Fruit fly (Drosophila melanogaster) whole organism, embryonic: Measurements from ENCODE around the gene CG33669.

Experiments
- Antp ChIP-seq: fragments of 200-800 bp; sonication (Bioruptor generic); optimal IDR thresholded peaks from 3 replicates; lab custom pipeline; 2016; ENCODE audit warnings: missing biosample characterization, missing genetic modification characterization
- Awh ChIP-seq: fragments of 200-800 bp; sonication (Bioruptor generic); IDR thresholded peaks from 2 replicates; pipeline ENCODE4, ENCODE4 v1.3.6; 2022; ENCODE audit warnings: missing biosample characterization, missing genetic modification characterization
- CG1024 ChIP-seq: fragments of 200-800 bp; sonication (Bioruptor generic); IDR thresholded peaks from 2 replicates; pipeline ENCODE4 v1.3.6; 2022; ENCODE audit warnings: missing biosample characterization, missing genetic modification characterization
- CG10543 ChIP-seq: fragments of 200-800 bp; sonication (Bioruptor generic); optimal IDR thresholded peaks from 3 replicates; lab custom pipeline; 2017; ENCODE audit warnings: missing biosample characterization, mild to moderate bottlenecking, missing genetic modification characterization, moderate library complexity
- CG10565 ChIP-seq: fragments of 200-800 bp; sonication (Bioruptor generic); optimal IDR thresholded peaks from 3 replicates; lab custom pipeline; 2016; ENCODE audit warnings: missing biosample characterization, mild to moderate bottlenecking, missing genetic modification characterization
- CG11695 ChIP-seq: fragments of 200-800 bp; sonication (Bioruptor generic); IDR thresholded peaks from 3 replicates; pipeline ENCODE4 v1.3.6; 2022; ENCODE audit warnings: missing biosample characterization, missing genetic modification characterization
- CG11696 ChIP-seq: fragments of 200-800 bp; sonication (Bioruptor generic); IDR thresholded peaks from 2 replicates; pipeline ENCODE4 v1.3.6; 2022; ENCODE audit warnings: missing biosample characterization, missing genetic modification characterization
- CG12769 ChIP-seq: fragments of 200-800 bp; sonication (Bioruptor generic); optimal IDR thresholded peaks from 2 replicates; lab custom pipeline; 2019; ENCODE audit warnings: missing biosample characterization, mild to moderate bottlenecking, missing genetic modification characterization, moderate library complexity
- CG14014 ChIP-seq: fragments of 200-800 bp; sonication (Bioruptor generic); IDR thresholded peaks from 2 replicates; pipeline ENCODE4 v1.3.6; 2022; ENCODE audit warnings: missing biosample characterization, missing genetic modification characterization
- CG15011 ChIP-seq: fragments of 200-800 bp; sonication (Bioruptor generic); optimal IDR thresholded peaks from 3 replicates; lab custom pipeline; 2018; ENCODE audit warnings: missing biosample characterization, mild to moderate bottlenecking, missing genetic modification characterization
- CG15073 ChIP-seq: fragments of 200-800 bp; sonication (Bioruptor generic); optimal IDR thresholded peaks from 2 replicates; lab custom pipeline; 2016; ENCODE audit warnings: missing biosample characterization, missing genetic modification characterization
- CG16815 ChIP-seq: fragments of 200-800 bp; sonication (Bioruptor generic); optimal IDR thresholded peaks from 3 replicates; lab custom pipeline; 2017; ENCODE audit warnings: missing biosample characterization, mild to moderate bottlenecking, missing genetic modification characterization
- CG17359 ChIP-seq: fragments of 200-800 bp; sonication (Bioruptor generic); optimal IDR thresholded peaks from 3 replicates; lab custom pipeline; 2018; ENCODE audit warnings: missing biosample characterization, mild to moderate bottlenecking, missing genetic modification characterization, moderate library complexity
- CG17361 ChIP-seq: fragments of 200-800 bp; sonication (Bioruptor generic); IDR thresholded peaks from 3 replicates; pipeline ENCODE4 v1.3.6; 2022; ENCODE audit warnings: missing biosample characterization, missing genetic modification characterization
- CG2889 ChIP-seq: fragments of 200-800 bp; sonication (Bioruptor generic); IDR thresholded peaks from 3 replicates; pipeline ENCODE4 v1.3.6; 2022; ENCODE audit warnings: missing biosample characterization, missing genetic modification characterization
- CG32532 ChIP-seq: fragments of 200-800 bp; sonication (Bioruptor generic); IDR thresholded peaks from 2 replicates; pipeline ENCODE4 v1.3.6; 2022; ENCODE audit warnings: missing biosample characterization, missing genetic modification characterization
- CG3995 ChIP-seq: fragments of 200-800 bp; sonication (Bioruptor generic); optimal IDR thresholded peaks from 3 replicates; lab custom pipeline; 2016; ENCODE audit warnings: missing biosample characterization, missing genetic modification characterization
- CG6175 ChIP-seq: fragments of 200-800 bp; sonication (Bioruptor generic); IDR thresholded peaks from 3 replicates; pipeline ENCODE4 v1.3.6; 2022; ENCODE audit warnings: missing biosample characterization, missing genetic modification characterization
- CG6272 ChIP-seq: fragments of 200-800 bp; sonication (Bioruptor generic); IDR thresholded peaks from 2 replicates; pipeline ENCODE4 v1.3.6; 2022; ENCODE audit warnings: missing biosample characterization, missing genetic modification characterization
- CG6854 ChIP-seq: fragments of 200-800 bp; sonication (Bioruptor generic); optimal IDR thresholded peaks from 3 replicates; lab custom pipeline; 2017; ENCODE audit warnings: missing biosample characterization, mild to moderate bottlenecking, missing genetic modification characterization
- CHES-1-like ChIP-seq: fragments of 200-800 bp; sonication (Bioruptor generic); optimal IDR thresholded peaks from 2 replicates; lab custom pipeline; 2016; ENCODE audit warnings: missing biosample characterization, missing genetic modification characterization
- Dbx ChIP-seq: fragments of 200-800 bp; sonication (Bioruptor generic); IDR thresholded peaks from 3 replicates; pipeline ENCODE4 v1.3.6; 2022; ENCODE audit warnings: missing biosample characterization, missing genetic modification characterization
- Dek ChIP-seq: fragments of 200-800 bp; sonication (Bioruptor generic); optimal IDR thresholded peaks from 3 replicates; lab custom pipeline; 2019; ENCODE audit warnings: missing biosample characterization, mild to moderate bottlenecking, missing genetic modification characterization, moderate library complexity
- Ets97D ChIP-seq: fragments of 200-800 bp; sonication (Bioruptor generic); optimal IDR thresholded peaks from 3 replicates; lab custom pipeline; 2016; ENCODE audit warnings: missing biosample characterization, missing genetic modification characterization
- HLHmδ ChIP-seq: fragments of 200-800 bp; sonication (Bioruptor generic); optimal IDR thresholded peaks from 2 replicates; lab custom pipeline; 2018; ENCODE audit warnings: missing biosample characterization, mild to moderate bottlenecking, missing genetic modification characterization, moderate library complexity
- Nf-YB ChIP-seq: fragments of 200-800 bp; sonication (Bioruptor generic); optimal IDR thresholded peaks from 3 replicates; lab custom pipeline; 2019; ENCODE audit warnings: missing biosample characterization, mild to moderate bottlenecking, missing genetic modification characterization, moderate library complexity
- Opbp ChIP-seq: fragments of 200-800 bp; sonication (Bioruptor generic); IDR thresholded peaks from 3 replicates; pipeline ENCODE4 v1.3.6; 2022; ENCODE audit warnings: missing biosample characterization, missing genetic modification characterization; ENCODE audit not compliant: partially characterized antibody
- Stat92E ChIP-seq, 3 experiments: fragments of >200 bp in 2 of 3; fragments of 200-800 bp in 1 of 3; sonication (Bioruptor generic) in 1 of 3; optimal IDR thresholded peaks; 2 replicates each; lab custom pipeline; 2017 to 2019; ENCODE audit warnings: missing biosample characterization in 3 of 3, missing genetic modification characterization in 3 of 3, mild to moderate bottlenecking in 1 of 3, moderate library complexity in 1 of 3
- Xrp1 ChIP-seq: fragments of 200-800 bp; sonication (Bioruptor generic); IDR thresholded peaks from 2 replicates; pipeline ENCODE4 v1.3.6; 2022; ENCODE audit warnings: missing biosample characterization, missing genetic modification characterization
- bab2 ChIP-seq: fragments of 200-800 bp; sonication (Bioruptor generic); optimal IDR thresholded peaks from 2 replicates; lab custom pipeline; 2016; ENCODE audit warnings: missing biosample characterization, missing genetic modification characterization
- bigmax ChIP-seq: fragments of 200-800 bp; sonication (Bioruptor generic); optimal IDR thresholded peaks from 2 replicates; lab custom pipeline; 2018; ENCODE audit warnings: missing biosample characterization, mild to moderate bottlenecking, missing genetic modification characterization
- cas ChIP-seq: fragments of 200-800 bp; sonication (Bioruptor generic); IDR thresholded peaks from 2 replicates; pipeline ENCODE4 v1.3.6; 2022; ENCODE audit warnings: missing biosample characterization, missing genetic modification characterization
- chinmo ChIP-seq: fragments of 200-800 bp; sonication (Bioruptor generic); IDR thresholded peaks from 4 replicates; pipeline ENCODE4 v1.3.6; 2022; ENCODE audit warnings: missing biosample characterization, missing genetic modification characterization; ENCODE audit not compliant: partially characterized antibody
- chn ChIP-seq: fragments of 200-800 bp; sonication (Bioruptor generic); optimal IDR thresholded peaks from 2 replicates; lab custom pipeline; 2016; ENCODE audit warnings: missing biosample characterization, missing genetic modification characterization
- eve ChIP-seq, 2 experiments: fragments of >200 bp; optimal IDR thresholded peaks; 2 replicates each; lab custom pipeline; 2017; ENCODE audit warnings: missing biosample characterization in 2 of 2, missing genetic modification characterization in 2 of 2
- ewg ChIP-seq: fragments of 200-800 bp; sonication (Bioruptor generic); optimal IDR thresholded peaks from 3 replicates; lab custom pipeline; 2017; ENCODE audit warnings: mild to moderate bottlenecking, missing biosample characterization, missing genetic modification reagents, missing genetic modification characterization
- gt ChIP-seq: fragments of 200-800 bp; sonication (Bioruptor generic); IDR thresholded peaks from 2 replicates; pipeline ENCODE4 v1.3.6; 2022; ENCODE audit warnings: missing biosample characterization, missing genetic modification characterization
- hkb ChIP-seq, 2 experiments: fragments of 200-800 bp in 1 of 2; fragments of >200 bp in 1 of 2; sonication (Bioruptor generic) in 1 of 2; IDR thresholded peaks in 1 of 2; optimal IDR thresholded peaks in 1 of 2; 2 replicates each; pipeline versions ENCODE4 v1.3.6 to Lab custom; 2017 to 2022; ENCODE audit warnings: missing biosample characterization in 1 of 2, missing genetic modification characterization in 1 of 2
- insv ChIP-seq, 2 experiments: fragments of 200-800 bp; sonication (Bioruptor generic); optimal IDR thresholded peaks; 3 replicates each; lab custom pipeline; 2016 to 2018; ENCODE audit warnings: missing biosample characterization in 2 of 2, missing genetic modification characterization in 2 of 2
- jigr1 ChIP-seq: fragments of 200-800 bp; sonication (Bioruptor generic); IDR thresholded peaks from 3 replicates; pipeline ENCODE4 v1.3.6; 2022; ENCODE audit warnings: missing biosample characterization, missing genetic modification characterization
- ken ChIP-seq: fragments of 200-800 bp; sonication (Bioruptor generic); IDR thresholded peaks from 3 replicates; pipeline ENCODE4 v1.3.6; 2022; ENCODE audit warnings: missing biosample characterization, missing genetic modification characterization
- lilli ChIP-seq: fragments of 200-800 bp; sonication (Bioruptor generic); optimal IDR thresholded peaks from 3 replicates; lab custom pipeline; 2016; ENCODE audit warnings: missing biosample characterization, missing genetic modification characterization
- lmd ChIP-seq: fragments of 200-800 bp; sonication (Bioruptor generic); IDR thresholded peaks from 2 replicates; pipeline ENCODE4 v1.3.6; 2022; ENCODE audit warnings: missing biosample characterization, missing genetic modification characterization
- maf-S ChIP-seq: fragments of 200-800 bp; sonication (Bioruptor generic); optimal IDR thresholded peaks from 2 replicates; lab custom pipeline; 2016; ENCODE audit warnings: missing biosample characterization, missing genetic modification characterization
- mirr ChIP-seq: fragments of 200-800 bp; sonication (Bioruptor generic); optimal IDR thresholded peaks from 3 replicates; lab custom pipeline; 2018; ENCODE audit warnings: missing biosample characterization, mild to moderate bottlenecking, missing genetic modification characterization
- repo ChIP-seq: fragments of 200-800 bp; sonication (Bioruptor generic); optimal IDR thresholded peaks from 2 replicates; lab custom pipeline; 2016; ENCODE audit warnings: missing biosample characterization, missing genetic modification characterization
- shn ChIP-seq: fragments of 200-800 bp; sonication (Bioruptor generic); optimal IDR thresholded peaks from 3 replicates; lab custom pipeline; 2016; ENCODE audit warnings: missing biosample characterization, missing genetic modification characterization
- twi ChIP-seq: fragments of 200-800 bp; optimal IDR thresholded peaks from 2 replicates; lab custom pipeline; 2019; ENCODE audit warnings: missing biosample characterization, mild to moderate bottlenecking, missing genetic modification characterization, moderate library complexity

CG33669 gene

dm6 chrX:6351917-6352768 lies 47.8 kb downstream of the CG33669 start (continued):
- TF ChIP-seq HLHmδ (GFP tag; lab: Kevin White, UChicago) (peak; percentile 88), CG15073 (no peak), CG1024 (GFP tag; lab: Robert Waterston, UW) (no peak), repo (GFP tag; lab: Kevin White, UChicago) (peak; percentile 13), CG14014 (GFP tag; lab: Robert Waterston, UW) (no peak; the same call in 1 of the 2 replicates), CG11695 (0 out of 3 replicates have a peak, but pooled peaks have one; percentile 7), Dek (no peak), CG6272 (GFP tag; lab: Robert Waterston, UW) (no peak), cas (GFP tag; lab: Robert Waterston, UW) (no peak), shn (GFP tag; lab: Kevin White, UChicago) (no peak), lilli (GFP tag; lab: Kevin White, UChicago) (peak; percentile 57), CG10565 (GFP tag; lab: Kevin White, UChicago) (no peak), CG17361 (0 out of 3 replicates have a peak, but pooled peaks have one; percentile 18), Ets97D (GFP tag; lab: Kevin White, UChicago) (peak; percentile 73), chn (GFP tag; lab: Kevin White, UChicago) (peak; percentile 21), lmd (GFP tag; lab: Robert Waterston, UW) (no peak), Nf-YB (GFP tag; lab: Kevin White, UChicago) (no peak), Opbp (GFP tag; lab: Robert Waterston, UW) (no peak; the same call in 2 of the 3 replicates), gt (GFP tag; lab: Robert Waterston, UW) (no peak), CG15011 (GFP tag; lab: Kevin White, UChicago) (peak; percentile 10), Stat92E (GFP tag; optimal IDR thresholded peaks at IDR 0.05; lab: Kevin White, UChicago) (no peak), CG17359 (no peak), Awh (GFP tag; lab: Robert Waterston, UW) (0 out of 2 replicates have a peak, but pooled peaks have one; percentile 17), eve (GFP tag; optimal IDR thresholded peaks at IDR 0.05; lab: Kevin White, UChicago) (no peak), maf-S (no peak), CG32532 (GFP tag; lab: Robert Waterston, UW) (peak; percentile 56; the same call in 1 of the 2 replicates), jigr1 (no peak), bab2 (GFP tag; lab: Kevin White, UChicago) (no peak), ken (GFP tag; lab: Robert Waterston, UW) (0 out of 3 replicates have a peak, but pooled peaks have one; percentile 39), ewg (GFP tag; lab: Kevin White, UChicago) (peak; percentile 57), CHES-1-like (GFP tag; lab: Kevin White, UChicago) (no peak), CG16815 (no peak), mirr (peak; percentile 6), CG11696 (GFP tag; lab: Robert Waterston, UW) (no peak), twi (tag; lab: Kevin White, UChicago) (peak; percentile 9), chinmo (0 out of 4 replicates have a peak, but pooled peaks have one; percentile 65), hkb (optimal IDR thresholded peaks at IDR 0.05; lab: Kevin White, UChicago) (peak; percentile 49), hkb (GFP tag; IDR thresholded peaks at IDR 0.05; lab: Robert Waterston, UW) (peak; percentile 39; the same call in 1 of the 2 replicates), Dbx (GFP tag; lab: Robert Waterston, UW) (peak; percentile 58; the same call in 2 of the 3 replicates), CG6854 (GFP tag; lab: Kevin White, UChicago) (no peak), bigmax (GFP tag; lab: Kevin White, UChicago) (no peak), Antp (GFP tag; lab: Kevin White, UChicago) (peak; percentile 2), Xrp1 (GFP tag; lab: Robert Waterston, UW) (peak; percentile 27; the same call in 1 of the 2 replicates), CG6175 (GFP tag; lab: Robert Waterston, UW) (0 out of 3 replicates have a peak, but pooled peaks have one; percentile 21), CG3995 (peak; percentile 71), insv (GFP tag; optimal IDR thresholded peaks at IDR 0.05; lab: Kevin White, UChicago) (peak in 1 of 2 experiments; percentile 14), CG10543 (GFP tag; lab: Kevin White, UChicago) (peak; percentile 63), CG2889 (GFP tag; lab: Robert Waterston, UW) (no peak), CG12769 (tag; lab: Kevin White, UChicago) (peak; percentile 34)
